Fruit fly (Drosophila melanogaster) whole organism: Measurements from ENCODE around the gene CG9029.

Source experiments
- Dll ChIP-seq: fragments of >200 bp; optimal IDR thresholded peaks from 2 replicates; lab custom pipeline; 2017
- pan ChIP-seq: fragments of >200 bp; optimal IDR thresholded peaks from 2 replicates; lab custom pipeline; 2017
- psq ChIP-seq: fragments of >200 bp; optimal IDR thresholded peaks from 2 replicates; lab custom pipeline; 2017

dm6 chr2L:5894533-5894932 is 8.7 kb downstream of the CG9029 start:
- no peak for TF ChIP-seq Dll (lab: Kevin White, UChicago)
- TF ChIP-seq psq (lab: Kevin White, UChicago) = no peak
- TF ChIP-seq pan (lab: Kevin White, UChicago) = no peak
